Fruit fly (Drosophila melanogaster) whole organism, wandering third instar larva: ENCODE data around the gene Grx1.
A peak's percentile ranks its signal among the peaks of the same experiment; 100 is the strongest.

ENCODE experiments used
- Abd-B ChIP-seq: fragments of >200 bp; optimal IDR thresholded peaks from 2 replicates; lab custom pipeline; 2017; ENCODE audit warnings: missing biosample characterization, missing genetic modification characterization
- CG32264 ChIP-seq: fragments of 200-800 bp; sonication (Bioruptor generic); optimal IDR thresholded peaks from 2 replicates; lab custom pipeline; 2016; ENCODE audit warnings: missing biosample characterization, missing genetic modification characterization
- CrebA ChIP-seq: fragments of 200-800 bp; sonication (Bioruptor generic); optimal IDR thresholded peaks from 2 replicates; lab custom pipeline; 2016; ENCODE audit warnings: missing biosample characterization, mild to moderate bottlenecking, missing genetic modification characterization, borderline replicate concordance
- Dfd ChIP-seq: fragments of >200 bp; optimal IDR thresholded peaks from 2 replicates; lab custom pipeline; 2017; ENCODE audit warnings: missing biosample characterization, missing genetic modification characterization
- GATAd ChIP-seq: sonication (Bioruptor generic); optimal IDR thresholded peaks from 2 replicates; lab custom pipeline; 2016; ENCODE audit warnings: missing biosample characterization, missing genetic modification characterization
- HLH106 ChIP-seq: fragments of 200-800 bp; optimal IDR thresholded peaks from 3 replicates; lab custom pipeline; 2019; ENCODE audit warnings: missing biosample characterization, mild to moderate bottlenecking, missing genetic modification characterization, moderate library complexity
- Hnf4 ChIP-seq: fragments of 200-800 bp; sonication (Bioruptor generic); optimal IDR thresholded peaks from 2 replicates; lab custom pipeline; 2016; ENCODE audit warnings: missing biosample characterization, mild to moderate bottlenecking, missing genetic modification characterization
- Hr78 ChIP-seq: fragments of >200 bp; optimal IDR thresholded peaks from 2 replicates; lab custom pipeline; 2017; ENCODE audit warnings: missing biosample characterization, missing genetic modification characterization
- Hr83 ChIP-seq: fragments of 200-300 bp; sonication (Bioruptor generic); optimal IDR thresholded peaks from 2 replicates; lab custom pipeline; 2016; ENCODE audit warnings: missing biosample characterization, mild to moderate bottlenecking, missing genetic modification characterization, moderate library complexity; ENCODE audit not compliant: poor library complexity, severe bottlenecking
- Jra ChIP-seq: sonication (Bioruptor generic); optimal IDR thresholded peaks from 2 replicates; lab custom pipeline; 2016; ENCODE audit warnings: missing biosample characterization, missing genetic modification characterization
- Myc ChIP-seq: fragments of >200 bp; optimal IDR thresholded peaks from 2 replicates; lab custom pipeline; 2017
- N ChIP-seq: fragments of >200 bp; optimal IDR thresholded peaks from 2 replicates; lab custom pipeline; 2018; ENCODE audit warnings: missing biosample characterization, missing external identifiers, missing genetic modification characterization
- Vsx2 ChIP-seq: fragments of 200-300, 225-300 bp; sonication (Bioruptor generic); optimal IDR thresholded peaks from 2 replicates; lab custom pipeline; 2018; ENCODE audit warnings: missing biosample characterization, missing genetic modification characterization; ENCODE audit not compliant: partially characterized antibody
- br ChIP-seq: fragments of 200-800 bp; sonication (Bioruptor generic); optimal IDR thresholded peaks from 2 replicates; lab custom pipeline; 2016; ENCODE audit warnings: missing biosample characterization, missing genetic modification characterization
- brk ChIP-seq: fragments of 200-800 bp; sonication (Bioruptor generic); optimal IDR thresholded peaks from 2 replicates; lab custom pipeline; 2016; ENCODE audit warnings: missing biosample characterization, mild to moderate bottlenecking, missing genetic modification characterization
- dl ChIP-seq, 2 experiments: fragments of 175-275, 200-275 bp in 1 of 2; fragments of 200-275 bp in 1 of 2; sonication (Bioruptor generic); optimal IDR thresholded peaks; lab custom pipeline; 2018; ENCODE audit warnings: mild to moderate bottlenecking in 2 of 2, missing biosample characterization in 2 of 2, missing genetic modification characterization in 2 of 2, moderate library complexity in 2 of 2; ENCODE audit not compliant: partially characterized antibody in 2 of 2, insufficient read depth in 1 of 2
- dmrt93B ChIP-seq: fragments of 200-800 bp; sonication (Bioruptor generic); optimal IDR thresholded peaks from 2 replicates; lab custom pipeline; 2018; ENCODE audit warnings: missing biosample characterization, mild to moderate bottlenecking, missing genetic modification characterization
- ey ChIP-seq: fragments of 200-800 bp; sonication (Bioruptor generic); optimal IDR thresholded peaks from 2 replicates; lab custom pipeline; 2016; ENCODE audit warnings: missing biosample characterization, missing genetic modification characterization
- fru ChIP-seq: fragments of 200-800 bp; sonication (Bioruptor generic); optimal IDR thresholded peaks from 3 replicates; lab custom pipeline; 2016; ENCODE audit warnings: missing biosample characterization, mild to moderate bottlenecking, missing genetic modification characterization
- h ChIP-seq: fragments of 200-800 bp; sonication (Bioruptor generic); optimal IDR thresholded peaks from 3 replicates; lab custom pipeline; 2016; ENCODE audit warnings: missing biosample characterization, mild to moderate bottlenecking, missing genetic modification characterization
- jim ChIP-seq: fragments of 175-275, 200-325 bp; sonication (Bioruptor generic); optimal IDR thresholded peaks from 2 replicates; lab custom pipeline; 2016; ENCODE audit warnings: missing biosample characterization, mild to moderate bottlenecking, missing genetic modification characterization
- lola ChIP-seq: fragments of >200 bp; optimal IDR thresholded peaks from 2 replicates; lab custom pipeline; 2017; ENCODE audit warnings: missing biosample characterization, missing genetic modification characterization
- pan ChIP-seq: fragments of >200 bp; optimal IDR thresholded peaks from 2 replicates; lab custom pipeline; 2017
- psq ChIP-seq: fragments of 200-800 bp; sonication (Bioruptor generic); optimal IDR thresholded peaks from 3 replicates; lab custom pipeline; 2017; ENCODE audit warnings: missing biosample characterization, mild to moderate bottlenecking, missing genetic modification characterization, moderate library complexity
- woc ChIP-seq: sonication (Bioruptor generic); optimal IDR thresholded peaks from 2 replicates; lab custom pipeline; 2016; ENCODE audit warnings: missing biosample characterization, mild to moderate bottlenecking, missing genetic modification characterization

Gene Grx1

dm6 chr3L:18904772-18905601 is 36.0 kb downstream of the Grx1 start, which contains the start of the genes CSN1b and Prp6:
Gene CSN1b (minus strand): TSS chr3L:18904930.
Gene Prp6 (plus strand): TSS chr3L:18905372.
- TF ChIP-seq HLH106 (tag; lab: Kevin White, UChicago): no peak
- no peak for TF ChIP-seq N (GFP tag; lab: Kevin White, UChicago)
- TF ChIP-seq woc (GFP tag; lab: Kevin White, UChicago): peak; percentile 46
- TF ChIP-seq Dfd (GFP tag; lab: Kevin White, UChicago): no peak
- TF ChIP-seq Jra (GFP tag; lab: Kevin White, UChicago): no peak
- TF ChIP-seq Abd-B (GFP tag; lab: Kevin White, UChicago): no peak
- peak; percentile 7 for TF ChIP-seq psq

dm6 chr3L:18911082-18911481 is 42.1 kb downstream of the Grx1 start, which contains the start of gene Ir75d:
Gene Ir75d (minus strand): TSS chr3L:18911182.
- TF ChIP-seq CG32264 (GFP tag; lab: Kevin White, UChicago) (no peak), fru (GFP tag; lab: Kevin White, UChicago) (no peak), lola (GFP tag; lab: Kevin White, UChicago) (no peak), Hr78 (GFP tag; lab: Kevin White, UChicago) (no peak), br (GFP tag; lab: Kevin White, UChicago) (no peak), ey (GFP tag; lab: Kevin White, UChicago) (no peak), pan (no peak), dmrt93B (GFP tag; lab: Kevin White, UChicago) (no peak), GATAd (GFP tag; lab: Kevin White, UChicago) (no peak)

- no peak for TF ChIP-seq Hr83
- TF ChIP-seq Dfd (GFP tag; lab: Kevin White, UChicago): no peak
- no peak for TF ChIP-seq fru (GFP tag; lab: Kevin White, UChicago)
- no peak for TF ChIP-seq HLH106 (tag; lab: Kevin White, UChicago)
- no peak for TF ChIP-seq br (GFP tag; lab: Kevin White, UChicago)
- TF ChIP-seq Myc: no peak
- no peak for TF ChIP-seq Hnf4
- no peak for TF ChIP-seq Abd-B (GFP tag; lab: Kevin White, UChicago)
- no peak for TF ChIP-seq CrebA (GFP tag; lab: Kevin White, UChicago)
- no peak for TF ChIP-seq Vsx2
- TF ChIP-seq, all 38 proteins: peak for 0
Observed at dm6 chr3L:18914100-18914683, 45.2 kb downstream of the Grx1 start, which contains the start of gene COX6AL2. Gene COX6AL2 (minus strand): TSS chr3L:18914150.

dm6 chr3L:18916466-18916865 is 47.4 kb downstream of the Grx1 start:
- TF ChIP-seq lola (GFP tag; lab: Kevin White, UChicago): no peak
- no peak for TF ChIP-seq h (GFP tag; lab: Kevin White, UChicago)
- TF ChIP-seq brk (GFP tag; lab: Kevin White, UChicago): no peak

- TF ChIP-seq jim (GFP tag; lab: Kevin White, UChicago): no peak
- TF ChIP-seq dl (GFP tag; optimal IDR thresholded peaks at IDR 0.05; lab: Kevin White, UChicago; ENCODE audit: insufficient read depth in 1 of 2, partially characterized antibody in 2 of 2): no peak
- no peak for TF ChIP-seq Dfd (GFP tag; lab: Kevin White, UChicago)
- no peak for TF ChIP-seq pan
- TF ChIP-seq Hr83: no peak
Observed at dm6 chr3L:18917281-18917680, 48.3 kb downstream of the Grx1 start, which contains the start of gene CG6839. Gene CG6839 (plus strand): TSS chr3L:18917581.
